Worm (Caenorhabditis elegans) whole organism, L2 larva: Measurements from ENCODE around the gene srg-60.
A peak's percentile ranks its signal among the peaks of the same experiment; 100 is the strongest.

Experiments
- C34F6.9 ChIP-seq: fragments of 150-350 bp; optimal IDR thresholded peaks from 2 replicates; lab custom pipeline; 2014; ENCODE audit warnings: missing biosample characterization, missing genetic modification characterization
- F13H6.1 ChIP-seq: sonication (generic microtip); optimal IDR thresholded peaks from 2 replicates; lab custom pipeline; 2016; ENCODE audit warnings: missing genetic modification characterization, missing compliant biosample characterization
- R02D3.7 ChIP-seq: fragments of 150-350 bp; optimal IDR thresholded peaks from 2 replicates; lab custom pipeline; 2014; ENCODE audit warnings: missing biosample characterization, missing genetic modification characterization
- Y55F3AM.14 ChIP-seq: fragments of 200-800 bp; sonication (Bioruptor generic); optimal IDR thresholded peaks from 2 replicates; lab custom pipeline; 2018; ENCODE audit warnings: mild to moderate bottlenecking, missing genetic modification characterization, missing compliant biosample characterization
- alr-1 ChIP-seq: fragments of 150-350 bp; optimal IDR thresholded peaks from 2 replicates; lab custom pipeline; 2014; ENCODE audit warnings: missing biosample characterization, missing genetic modification characterization
- aly-2 ChIP-seq: fragments of 150-350 bp; optimal IDR thresholded peaks from 2 replicates; lab custom pipeline; 2014; ENCODE audit warnings: missing biosample characterization, missing genetic modification characterization
- ama-1 ChIP-seq: fragments of 150-350 bp; optimal IDR thresholded peaks from 2 replicates; lab custom pipeline; 2018; ENCODE audit warnings: inconsistent platforms
- blmp-1 ChIP-seq: sonication (generic microtip); optimal IDR thresholded peaks from 2 replicates; lab custom pipeline; 2017; ENCODE audit warnings: missing genetic modification characterization, mild to moderate bottlenecking, missing compliant biosample characterization, antibody characterized with exemption, moderate library complexity; ENCODE audit not compliant: insufficient read depth
- ceh-82 ChIP-seq: fragments of 150-350 bp; optimal IDR thresholded peaks from 2 replicates; lab custom pipeline; 2014; ENCODE audit warnings: missing biosample characterization, missing genetic modification characterization
- crh-2 ChIP-seq: sonication (generic microtip); optimal IDR thresholded peaks from 2 replicates; lab custom pipeline; 2017; ENCODE audit warnings: missing biosample characterization, missing genetic modification characterization
- dmd-4 ChIP-seq: sonication (generic microtip); optimal IDR thresholded peaks from 2 replicates; lab custom pipeline; 2017; ENCODE audit warnings: missing biosample characterization, missing genetic modification characterization
- egl-27 ChIP-seq: sonication (generic microtip); optimal IDR thresholded peaks from 3 replicates; lab custom pipeline; 2017; ENCODE audit warnings: missing biosample characterization, missing genetic modification reagents, missing genetic modification characterization
- elt-1 ChIP-seq: fragments of 150-350 bp; optimal IDR thresholded peaks from 2 replicates; lab custom pipeline; 2014; ENCODE audit warnings: missing biosample characterization, missing genetic modification characterization
- elt-3 ChIP-seq: sonication (generic microtip); optimal IDR thresholded peaks from 2 replicates; lab custom pipeline; 2017; ENCODE audit warnings: missing biosample characterization, missing genetic modification characterization
- fos-1 ChIP-seq: fragments of 150-350 bp; optimal IDR thresholded peaks from 2 replicates; lab custom pipeline; 2014; ENCODE audit warnings: missing biosample characterization, missing genetic modification characterization
- gmeb-1 ChIP-seq: fragments of 150-350 bp; optimal IDR thresholded peaks from 2 replicates; lab custom pipeline; 2014; ENCODE audit warnings: missing biosample characterization, missing genetic modification characterization
- lin-11 ChIP-seq: fragments of 150-350 bp; sonication (generic microtip); optimal IDR thresholded peaks from 2 replicates; lab custom pipeline; 2014; ENCODE audit warnings: missing biosample characterization, missing genetic modification characterization, inconsistent platforms, mixed read lengths
- lin-13 ChIP-seq: fragments of 150-350 bp; optimal IDR thresholded peaks from 2 replicates; lab custom pipeline; 2014; ENCODE audit warnings: missing biosample characterization, missing genetic modification reagents, missing genetic modification characterization
- lin-39 ChIP-seq: fragments of 150-350 bp; optimal IDR thresholded peaks from 2 replicates; lab custom pipeline; 2014; ENCODE audit warnings: missing biosample characterization, missing genetic modification reagents, missing genetic modification characterization
- lsy-2 ChIP-seq, 2 experiments: fragments of 150-350 bp in 1 of 2; sonication (generic microtip) in 1 of 2; optimal IDR thresholded peaks; 2 replicates each; lab custom pipeline; 2014 to 2017; ENCODE audit warnings: missing biosample characterization in 2 of 2, missing genetic modification characterization in 2 of 2
- mab-5 ChIP-seq: fragments of 150-350 bp; optimal IDR thresholded peaks from 2 replicates; lab custom pipeline; 2014; ENCODE audit warnings: missing biosample characterization, missing genetic modification characterization
- mbf-1 ChIP-seq: sonication (generic microtip); optimal IDR thresholded peaks from 2 replicates; lab custom pipeline; 2017; ENCODE audit warnings: missing biosample characterization, missing genetic modification characterization
- mdl-1 ChIP-seq, 2 experiments: fragments of 150-350 bp in 1 of 2; sonication (generic microtip) in 1 of 2; optimal IDR thresholded peaks; 2 replicates each; lab custom pipeline; 2017; ENCODE audit warnings: missing biosample characterization in 2 of 2, missing genetic modification characterization in 2 of 2
- nhr-10 ChIP-seq: sonication (generic microtip); optimal IDR thresholded peaks from 2 replicates; lab custom pipeline; 2017; ENCODE audit warnings: missing biosample characterization, missing genetic modification characterization
- nhr-11 ChIP-seq: fragments of 150-350 bp; optimal IDR thresholded peaks from 2 replicates; lab custom pipeline; 2014; ENCODE audit warnings: missing biosample characterization, missing genetic modification characterization
- nhr-12 ChIP-seq: fragments of 150-350 bp; optimal IDR thresholded peaks from 2 replicates; lab custom pipeline; 2014; ENCODE audit warnings: missing biosample characterization, missing genetic modification characterization
- nhr-129 ChIP-seq: fragments of 150-350 bp; optimal IDR thresholded peaks from 2 replicates; lab custom pipeline; 2014; ENCODE audit warnings: missing biosample characterization, missing genetic modification characterization
- nhr-21 ChIP-seq: fragments of 150-350 bp; optimal IDR thresholded peaks from 2 replicates; lab custom pipeline; 2014; ENCODE audit warnings: missing biosample characterization, missing genetic modification characterization
- nhr-23 ChIP-seq: fragments of 150-350 bp; optimal IDR thresholded peaks from 2 replicates; lab custom pipeline; 2014; ENCODE audit warnings: missing biosample characterization, missing genetic modification reagents, missing genetic modification characterization
- nhr-237 ChIP-seq: fragments of 150-350 bp; optimal IDR thresholded peaks from 2 replicates; lab custom pipeline; 2014; ENCODE audit warnings: missing biosample characterization, missing genetic modification characterization
- nhr-25 ChIP-seq: fragments of 150-350 bp; sonication (generic microtip); optimal IDR thresholded peaks from 3 replicates; lab custom pipeline; 2014; ENCODE audit warnings: missing biosample characterization, missing genetic modification characterization
- nhr-6 ChIP-seq: fragments of 150-350 bp; optimal IDR thresholded peaks from 2 replicates; lab custom pipeline; 2014; ENCODE audit warnings: missing biosample characterization, missing genetic modification characterization
- nhr-77 ChIP-seq: fragments of 150-350 bp; optimal IDR thresholded peaks from 2 replicates; lab custom pipeline; 2014; ENCODE audit warnings: missing biosample characterization, missing genetic modification characterization
- peb-1 ChIP-seq: fragments of 150-350 bp; optimal IDR thresholded peaks from 2 replicates; lab custom pipeline; 2014; ENCODE audit warnings: missing biosample characterization, missing genetic modification characterization
- skn-1 ChIP-seq: sonication (generic microtip); optimal IDR thresholded peaks from 2 replicates; lab custom pipeline; 2017; ENCODE audit warnings: missing biosample characterization, missing genetic modification characterization
- sma-3 ChIP-seq: sonication (generic microtip); optimal IDR thresholded peaks from 2 replicates; lab custom pipeline; 2016; ENCODE audit warnings: missing genetic modification reagents, missing genetic modification characterization, missing compliant biosample characterization
- sma-9 ChIP-seq, 2 experiments: fragments of 150-350 bp in 1 of 2; sonication (generic microtip) in 1 of 2; optimal IDR thresholded peaks; 2 replicates each; lab custom pipeline; 2014 to 2016; ENCODE audit warnings: missing genetic modification characterization in 2 of 2, mild to moderate bottlenecking in 1 of 2, missing biosample characterization in 1 of 2, missing compliant biosample characterization in 1 of 2, missing genetic modification reagents in 1 of 2, moderate library complexity in 1 of 2
- snpc-4 ChIP-seq: fragments of 150-350 bp; optimal IDR thresholded peaks from 2 replicates; lab custom pipeline; 2014; ENCODE audit warnings: missing biosample characterization, missing genetic modification characterization
- unc-39 ChIP-seq: fragments of 150-350 bp; optimal IDR thresholded peaks from 2 replicates; lab custom pipeline; 2014; ENCODE audit warnings: missing biosample characterization, missing genetic modification characterization
- unc-55 ChIP-seq: fragments of 150-350 bp; sonication (generic microtip); optimal IDR thresholded peaks from 3 replicates; lab custom pipeline; 2014; ENCODE audit warnings: missing biosample characterization, missing genetic modification reagents, missing genetic modification characterization
- unc-62 ChIP-seq: fragments of 150-350 bp; optimal IDR thresholded peaks from 2 replicates; lab custom pipeline; 2014; ENCODE audit warnings: missing biosample characterization, missing genetic modification reagents, missing genetic modification characterization
- zag-1 ChIP-seq: fragments of 150-350 bp; optimal IDR thresholded peaks from 2 replicates; lab custom pipeline; 2014; ENCODE audit warnings: missing biosample characterization, missing genetic modification characterization
- ztf-1 ChIP-seq: fragments of 200-800 bp; sonication (Bioruptor generic); conservative IDR thresholded peaks from 2 replicates; pipeline ENCODE4 v1.3.6; 2022; ENCODE audit warnings: missing genetic modification characterization, missing compliant biosample characterization
- ztf-11 ChIP-seq: sonication (generic microtip); optimal IDR thresholded peaks from 2 replicates; lab custom pipeline; 2017; ENCODE audit warnings: missing biosample characterization, missing genetic modification characterization

srg-60 gene

DNA sequence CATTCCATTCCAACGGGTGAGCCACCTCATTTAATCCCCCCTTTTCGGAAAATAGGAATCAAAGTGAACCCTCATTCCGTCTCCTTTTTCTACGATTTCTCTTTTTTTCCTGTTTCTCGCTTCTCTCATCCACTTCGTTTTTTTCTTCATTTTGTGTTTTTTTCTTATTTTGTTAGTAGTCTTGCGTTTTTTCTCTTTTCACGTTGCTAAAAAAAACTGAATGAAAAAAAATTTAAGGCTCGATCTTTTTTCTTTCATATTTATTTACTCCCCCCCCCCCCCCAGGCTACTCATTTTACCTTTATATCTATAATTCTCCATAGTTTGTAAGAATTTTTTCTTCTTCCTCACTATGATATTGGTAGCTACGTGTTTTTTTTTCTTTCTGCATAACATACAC is 44.8 kb downstream of the srg-60 start:
- TF ChIP-seq mdl-1 (tag; optimal IDR thresholded peaks at IDR 0.05; lab: Kevin White, UChicago) (no peak), unc-55 (peak; percentile 28)
- TF ChIP-seq, all 48 proteins: peak for 1

DNA sequence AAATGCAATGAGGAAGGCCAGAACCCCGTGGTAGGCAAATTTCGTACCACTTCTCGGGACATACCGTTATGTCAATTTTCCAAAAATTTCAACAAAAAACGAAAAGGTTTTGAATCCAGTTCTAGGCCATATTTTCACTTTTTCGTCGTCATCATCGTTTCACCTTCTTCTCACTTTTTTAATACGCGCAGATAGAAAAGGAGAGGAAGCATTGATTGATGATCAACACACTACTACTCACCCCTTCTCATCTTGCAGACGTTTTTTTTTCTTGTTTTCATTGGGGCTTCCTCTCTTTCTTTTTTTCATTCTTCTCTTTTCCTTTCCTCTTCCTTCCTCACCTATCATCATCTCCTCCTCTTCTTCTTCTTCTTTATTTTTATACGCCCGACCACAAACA is 46.8 kb downstream of the srg-60 start:
- TF ChIP-seq blmp-1 (tag; lab: Kevin White, UChicago) (peak; percentile 90), nhr-12 (tag; lab: Kevin White, UChicago) (no peak), nhr-25 (tag; lab: Kevin White, UChicago) (peak; percentile 10)

- TF ChIP-seq nhr-129 (tag; lab: Kevin White, UChicago) (peak; percentile 57), sma-9 (GFP tag; optimal IDR thresholded peaks at IDR 0.05; lab: Kevin White, UChicago) (peak; percentile 4), sma-9 (tag; optimal IDR thresholded peaks at IDR 0.05; lab: Kevin White, UChicago) (no peak), egl-27 (tag; lab: Kevin White, UChicago) (no peak), unc-55 (peak; percentile 15), gmeb-1 (tag; lab: Kevin White, UChicago) (peak; percentile 18), F13H6.1 (tag; lab: Kevin White, UChicago) (peak; percentile 30), C34F6.9 (tag; lab: Kevin White, UChicago) (peak; percentile 5), lsy-2 (tag; optimal IDR thresholded peaks at IDR 0.05; lab: Kevin White, UChicago) (peak in 1 of 2 experiments; percentile 41), skn-1 (no peak), nhr-10 (tag; lab: Kevin White, UChicago) (no peak), fos-1 (tag; lab: Kevin White, UChicago) (peak; percentile 17), lin-13 (GFP tag; lab: Kevin White, UChicago) (peak; percentile 57), mbf-1 (tag; lab: Kevin White, UChicago) (no peak), alr-1 (tag; lab: Kevin White, UChicago) (no peak), elt-1 (no peak), crh-2 (tag; lab: Kevin White, UChicago) (peak; percentile 31)
Observed at ce11 chrV:2673807-2674206, 48.6 kb downstream of the srg-60 start.

DNA sequence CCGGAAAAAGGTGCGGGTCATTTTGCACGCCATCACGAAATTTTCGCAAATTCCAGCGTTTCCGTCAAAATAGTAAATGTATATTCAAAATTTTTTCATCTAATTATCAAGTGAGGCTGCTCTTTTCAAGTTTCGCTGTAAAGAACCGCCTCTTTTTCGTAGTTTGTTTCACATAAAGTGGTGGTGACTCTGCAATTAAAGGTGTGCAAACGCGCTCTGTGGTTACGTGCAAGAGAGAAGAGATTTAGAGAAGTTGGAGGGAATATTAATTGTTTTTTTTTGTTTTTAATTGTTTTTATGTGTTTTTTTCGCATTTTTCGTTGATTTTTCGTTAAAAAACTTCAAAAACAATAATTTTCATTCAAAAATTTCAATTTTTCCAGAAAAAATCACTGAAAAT is 49.9 kb downstream of the srg-60 start, which contains the start of gene W02G9.3:
W02G9.3 (plus strand) TSS at position 384 of the 400 bp plus-strand sequence.
- no peak for TF ChIP-seq unc-62 (GFP tag; lab: Kevin White, UChicago)
- peak; percentile 43 for TF ChIP-seq zag-1
- TF ChIP-seq nhr-6 (tag; lab: Kevin White, UChicago): peak; percentile 22
- no peak for TF ChIP-seq dmd-4
- peak; percentile 94 for TF ChIP-seq unc-55
- TF ChIP-seq sma-3 (GFP tag; lab: Kevin White, UChicago): peak; percentile 75
- TF ChIP-seq nhr-77: no peak
- TF ChIP-seq egl-27 (tag; lab: Kevin White, UChicago): peak; percentile 23
- TF ChIP-seq ztf-1: no peak
- peak; percentile 52 for TF ChIP-seq fos-1 (tag; lab: Kevin White, UChicago)
- TF ChIP-seq nhr-11 (tag; lab: Kevin White, UChicago): peak; percentile 87
- TF ChIP-seq unc-39 (tag; lab: Kevin White, UChicago): no peak
- TF ChIP-seq Y55F3AM.14 (GFP tag; lab: Kevin White, UChicago): no peak
- TF ChIP-seq nhr-129 (tag; lab: Kevin White, UChicago): peak; percentile 75
- TF ChIP-seq blmp-1 (tag; lab: Kevin White, UChicago): no peak
- no peak for TF ChIP-seq aly-2 (tag; lab: Kevin White, UChicago)
- peak; percentile 89 for TF ChIP-seq lin-13 (GFP tag; lab: Kevin White, UChicago)
- no peak for TF ChIP-seq R02D3.7 (tag; lab: Kevin White, UChicago)
- TF ChIP-seq crh-2 (tag; lab: Kevin White, UChicago): peak; percentile 82
- TF ChIP-seq ztf-11 (tag; lab: Kevin White, UChicago): no peak
- peak; percentile 71 for TF ChIP-seq F13H6.1 (tag; lab: Kevin White, UChicago)
- peak; percentile 84 for TF ChIP-seq gmeb-1 (tag; lab: Kevin White, UChicago)
- TF ChIP-seq nhr-25 (tag; lab: Kevin White, UChicago): peak; percentile 52
- TF ChIP-seq nhr-23 (tag; lab: Kevin White, UChicago): no peak
- TF ChIP-seq snpc-4 (tag; lab: Kevin White, UChicago): peak; percentile 50
- no peak for TF ChIP-seq nhr-10 (tag; lab: Kevin White, UChicago)
- peak; percentile 43 for TF ChIP-seq nhr-21 (tag; lab: Kevin White, UChicago)
- TF ChIP-seq peb-1 (tag; lab: Kevin White, UChicago): no peak
- peak; percentile 65 for TF ChIP-seq sma-9 (GFP tag; optimal IDR thresholded peaks at IDR 0.05; lab: Kevin White, UChicago)
- no peak for TF ChIP-seq sma-9 (tag; optimal IDR thresholded peaks at IDR 0.05; lab: Kevin White, UChicago)
- TF ChIP-seq elt-3: no peak
- no peak for TF ChIP-seq nhr-237
- no peak for TF ChIP-seq lin-39 (tag; lab: Kevin White, UChicago)
- TF ChIP-seq ama-1 (lab: Kevin White, UChicago): no peak
- TF ChIP-seq C34F6.9 (tag; lab: Kevin White, UChicago): peak; percentile 92
- TF ChIP-seq mab-5 (tag; lab: Kevin White, UChicago): peak; percentile 94
- TF ChIP-seq lin-11 (tag; lab: Kevin White, UChicago): no peak
- TF ChIP-seq lsy-2 (tag; optimal IDR thresholded peaks at IDR 0.05; lab: Kevin White, UChicago): peak; percentile 53 to 88
- no peak for TF ChIP-seq ceh-82 (tag; lab: Kevin White, UChicago)
